Comparison of ENCODE assay signal across 4 worm cellular contexts in the genomic region with DNA sequence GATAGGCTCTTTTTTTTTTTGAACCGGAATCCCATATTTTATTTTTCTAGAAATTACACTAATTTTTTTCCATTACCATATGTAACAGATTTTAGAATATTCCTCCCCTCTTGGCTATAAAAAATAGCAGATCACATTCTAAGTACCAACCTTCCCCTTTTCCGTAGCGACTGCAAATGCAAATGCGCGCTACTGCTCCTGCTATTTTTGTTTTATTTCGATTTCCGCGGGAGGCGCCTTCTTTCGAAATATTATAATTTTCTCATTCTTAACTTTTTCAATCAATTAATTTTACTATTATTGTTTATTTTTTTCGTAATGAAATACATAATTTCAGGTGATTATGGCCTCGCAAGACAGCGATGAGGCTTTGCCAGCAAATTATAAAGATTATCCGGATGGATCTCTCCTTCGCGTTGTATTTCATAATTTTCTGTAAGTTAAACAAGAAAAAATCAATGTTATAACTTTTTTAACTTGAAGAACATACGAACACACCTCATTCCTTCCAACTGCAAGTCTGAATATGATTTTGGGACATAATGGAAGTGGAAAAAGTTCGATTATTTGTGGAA.
A peak's percentile ranks its signal among the peaks of the same experiment; 100 is the strongest.
TF ChIP-seq lines count a peak whose summit lies in the region.

smc-5 (plus strand) TSS at position 332 of the 575 bp plus-strand sequence.

TF ChIP-seq in whole organism, L2 larva, 48 proteins besides CTCF, POLR2A, EP300 and RAD21 (continues in another document):
- TF ChIP-seq sma-9 (GFP tag; optimal IDR thresholded peaks at IDR 0.05; lab: Kevin White, UChicago) (peak; percentile 62), sma-9 (tag; optimal IDR thresholded peaks at IDR 0.05; lab: Kevin White, UChicago) (no peak), C34F6.9 (tag; optimal IDR thresholded peaks at IDR 0.05; lab: Kevin White, UChicago) (peak; percentile 83), unc-62 (GFP tag; optimal IDR thresholded peaks at IDR 0.05; lab: Kevin White, UChicago) (no peak), gmeb-1 (tag; optimal IDR thresholded peaks at IDR 0.05; lab: Kevin White, UChicago) (peak; percentile 80), nhr-129 (tag; optimal IDR thresholded peaks at IDR 0.05; lab: Kevin White, UChicago) (peak; percentile 78), snpc-4 (tag; optimal IDR thresholded peaks at IDR 0.05; lab: Kevin White, UChicago) (peak; percentile 82), unc-55 (GFP tag; optimal IDR thresholded peaks at IDR 0.05; lab: Kevin White, UChicago) (peak; percentile 94), R02D3.7 (tag; optimal IDR thresholded peaks at IDR 0.05; lab: Kevin White, UChicago) (no peak), peb-1 (tag; optimal IDR thresholded peaks at IDR 0.05; lab: Kevin White, UChicago) (no peak), nhr-21 (tag; optimal IDR thresholded peaks at IDR 0.05; lab: Kevin White, UChicago) (peak; percentile 28), dmd-4 (tag; optimal IDR thresholded peaks at IDR 0.05; lab: Kevin White, UChicago) (no peak), fos-1 (tag; optimal IDR thresholded peaks at IDR 0.05; lab: Kevin White, UChicago) (peak; percentile 40), ztf-1 (GFP tag; conservative IDR thresholded peaks at IDR 0.05; lab: Robert Waterston, UW) (no peak), crh-2 (tag; optimal IDR thresholded peaks at IDR 0.05; lab: Kevin White, UChicago) (peak; percentile 77), ZK546.5 (tag; optimal IDR thresholded peaks at IDR 0.05; lab: Kevin White, UChicago) (no peak), ztf-11 (tag; optimal IDR thresholded peaks at IDR 0.05; lab: Kevin White, UChicago) (no peak), blmp-1 (tag; optimal IDR thresholded peaks at IDR 0.05; lab: Kevin White, UChicago; ENCODE audit: insufficient read depth) (peak; percentile 9), lsy-2 (tag; optimal IDR thresholded peaks at IDR 0.05; lab: Kevin White, UChicago) (peak; percentile 50 to 88), ceh-16 (tag; optimal IDR thresholded peaks at IDR 0.05; lab: Kevin White, UChicago) (no peak), sma-3 (GFP tag; optimal IDR thresholded peaks at IDR 0.05; lab: Kevin White, UChicago) (peak; percentile 69)

TF ChIP-seq in whole organism, L4 larva, 104 proteins besides CTCF, POLR2A, EP300 and RAD21 (continues in another document):
- TF ChIP-seq hif-1 (tag; optimal IDR thresholded peaks at IDR 0.05; lab: Kevin White, UChicago) (peak in 1 of 2 experiments; percentile 72), tag-97 (GFP tag; IDR thresholded peaks at IDR 0.05; lab: Robert Waterston, UW) (no peak), nhr-48 (tag; optimal IDR thresholded peaks at IDR 0.05; lab: Kevin White, UChicago) (no peak), nhr-111 (GFP tag; optimal IDR thresholded peaks at IDR 0.05; lab: Kevin White, UChicago) (no peak), hmg-1.1 (GFP tag; IDR thresholded peaks at IDR 0.05; lab: Robert Waterston, UW) (peak; percentile 47; the same call in 1 of the 2 replicates), dpl-1 (GFP tag; optimal IDR thresholded peaks at IDR 0.05; lab: Kevin White, UChicago) (peak; percentile 84), pqm-1 (tag; optimal IDR thresholded peaks at IDR 0.05; lab: Kevin White, UChicago) (no peak), lin-39 (tag; optimal IDR thresholded peaks at IDR 0.05; lab: Kevin White, UChicago) (no peak), nhr-25 (tag; optimal IDR thresholded peaks at IDR 0.05; lab: Kevin White, UChicago; ENCODE audit: borderline replicate concordance, insufficient read depth) (peak; percentile 28), nhr-6 (tag; optimal IDR thresholded peaks at IDR 0.05; lab: Kevin White, UChicago) (peak; percentile 56), aha-1 (tag; lab: Kevin White, UChicago) (peak; percentile 93), nhr-77 (tag; optimal IDR thresholded peaks at IDR 0.05; lab: Kevin White, UChicago) (peak; percentile 83), nhr-11 (tag; optimal IDR thresholded peaks at IDR 0.05; lab: Kevin White, UChicago) (no peak), sdz-12 (GFP tag; optimal IDR thresholded peaks at IDR 0.05; lab: Kevin White, UChicago) (no peak), vab-7 (GFP tag; IDR thresholded peaks at IDR 0.05; lab: Robert Waterston, UW) (peak; percentile 47; the same call in 1 of the 2 replicates), F37D6.2 (tag; optimal IDR thresholded peaks at IDR 0.05; lab: Kevin White, UChicago) (peak; percentile 11), unc-62 (GFP tag; optimal IDR thresholded peaks at IDR 0.05 in 1 of 2; lab: Kevin White, UChicago) (peak in 1 of 2 experiments; percentile 45), unc-62 (tag; optimal IDR thresholded peaks at IDR 0.05; lab: Kevin White, UChicago) (no peak), F10B5.3 (tag; optimal IDR thresholded peaks at IDR 0.05; lab: Kevin White, UChicago) (no peak), lin-38 (GFP tag; IDR thresholded peaks at IDR 0.05; lab: Robert Waterston, UW) (peak; percentile 94), pha-4 (GFP tag; IDR thresholded peaks at IDR 0.05; lab: Robert Waterston, UW) (no peak), pha-4 (tag; optimal IDR thresholded peaks at IDR 0.05; lab: Kevin White, UChicago) (peak; percentile 10)

TF ChIP-seq in whole organism, late embryonic, 69 proteins besides CTCF, POLR2A, EP300 and RAD21 (continues in another document):
- TF ChIP-seq ahr-1 (tag; optimal IDR thresholded peaks at IDR 0.05; lab: Kevin White, UChicago) (no peak), rnt-1 (tag; optimal IDR thresholded peaks at IDR 0.05; lab: Kevin White, UChicago) (peak; percentile 52), pax-1 (tag; optimal IDR thresholded peaks at IDR 0.05; lab: Kevin White, UChicago) (peak; percentile 16), fkh-6 (tag; optimal IDR thresholded peaks at IDR 0.05; lab: Kevin White, UChicago) (no peak), lin-11 (tag; optimal IDR thresholded peaks at IDR 0.05; lab: Kevin White, UChicago) (no peak), fax-1 (tag; optimal IDR thresholded peaks at IDR 0.05; lab: Kevin White, UChicago) (peak; percentile 58), ets-4 (tag; optimal IDR thresholded peaks at IDR 0.05; lab: Kevin White, UChicago) (peak; percentile 57), lim-6 (tag; optimal IDR thresholded peaks at IDR 0.05; lab: Kevin White, UChicago) (peak; percentile 25), odd-2 (tag; optimal IDR thresholded peaks at IDR 0.05; lab: Kevin White, UChicago) (no peak), sdc-2 (tag; optimal IDR thresholded peaks at IDR 0.05; lab: Kevin White, UChicago) (no peak), zip-5 (tag; optimal IDR thresholded peaks at IDR 0.05; lab: Kevin White, UChicago) (peak; percentile 43), pqm-1 (tag; optimal IDR thresholded peaks at IDR 0.05; lab: Kevin White, UChicago) (peak; percentile 23), ceh-2 (tag; optimal IDR thresholded peaks at IDR 0.05; lab: Kevin White, UChicago) (peak; percentile 69), nfya-1 (tag; optimal IDR thresholded peaks at IDR 0.05; lab: Kevin White, UChicago) (peak; percentile 38), ceh-31 (tag; optimal IDR thresholded peaks at IDR 0.05; lab: Kevin White, UChicago) (peak; percentile 91), tbx-2 (tag; optimal IDR thresholded peaks at IDR 0.05; lab: Kevin White, UChicago) (peak; percentile 73), ceh-34 (tag; optimal IDR thresholded peaks at IDR 0.05; lab: Kevin White, UChicago) (peak; percentile 68), hlh-8 (tag; optimal IDR thresholded peaks at IDR 0.05; lab: Kevin White, UChicago) (peak; percentile 13), dve-1 (tag; optimal IDR thresholded peaks at IDR 0.05; lab: Kevin White, UChicago) (no peak), F13H6.1 (tag; optimal IDR thresholded peaks at IDR 0.05; lab: Kevin White, UChicago) (peak; percentile 36), unc-42 (tag; optimal IDR thresholded peaks at IDR 0.05; lab: Kevin White, UChicago) (peak; percentile 56), C08G9.2 (tag; optimal IDR thresholded peaks at IDR 0.05; lab: Kevin White, UChicago) (peak; percentile 63), ztf-16 (tag; optimal IDR thresholded peaks at IDR 0.05; lab: Kevin White, UChicago) (peak; percentile 14), Y22D7AL.16 (tag; optimal IDR thresholded peaks at IDR 0.05; lab: Kevin White, UChicago) (no peak)

TF ChIP-seq in whole organism, mixed stage, embryonic, 35 proteins besides CTCF, POLR2A, EP300 and RAD21 (continues in another document):
- no peak for TF ChIP-seq lin-13 (tag; optimal IDR thresholded peaks at IDR 0.05; lab: Kevin White, UChicago)
- TF ChIP-seq nhr-2 (tag; optimal IDR thresholded peaks at IDR 0.05; lab: Kevin White, UChicago), result no peak
- TF ChIP-seq zip-8 (tag; optimal IDR thresholded peaks at IDR 0.05; lab: Kevin White, UChicago), result no peak
- TF ChIP-seq elt-3 (tag; optimal IDR thresholded peaks at IDR 0.05; lab: Kevin White, UChicago), result no peak
- TF ChIP-seq elt-1 (tag; optimal IDR thresholded peaks at IDR 0.05; lab: Kevin White, UChicago; ENCODE audit: borderline replicate concordance, insufficient read depth), result no peak
- peak; percentile 57 for TF ChIP-seq hlh-1 (tag; optimal IDR thresholded peaks at IDR 0.05; lab: Kevin White, UChicago)
- no peak for TF ChIP-seq mab-5 (tag; optimal IDR thresholded peaks at IDR 0.05; lab: Kevin White, UChicago)
- TF ChIP-seq ztf-11 (tag; optimal IDR thresholded peaks at IDR 0.05; lab: Kevin White, UChicago), result no peak
- TF ChIP-seq cnd-1 (tag; optimal IDR thresholded peaks at IDR 0.05; lab: Kevin White, UChicago), result no peak
- TF ChIP-seq ham-2 (GFP tag; optimal IDR thresholded peaks at IDR 0.05; lab: Kevin White, UChicago), result no peak
- no peak for TF ChIP-seq sem-2 (GFP tag; optimal IDR thresholded peaks at IDR 0.05; lab: Kevin White, UChicago)
- peak; percentile 85 for TF ChIP-seq lsy-2 (tag; optimal IDR thresholded peaks at IDR 0.05; lab: Kevin White, UChicago)
- peak; percentile 56 for TF ChIP-seq nhr-237 (tag; optimal IDR thresholded peaks at IDR 0.05; lab: Kevin White, UChicago)
- no peak for TF ChIP-seq mls-2 (tag; optimal IDR thresholded peaks at IDR 0.05; lab: Kevin White, UChicago)
- no peak for TF ChIP-seq flh-1 (GFP tag; optimal IDR thresholded peaks at IDR 0.05; lab: Kevin White, UChicago)
- peak; percentile 26 for TF ChIP-seq unc-120 (tag; optimal IDR thresholded peaks at IDR 0.05; lab: Kevin White, UChicago; ENCODE audit: poor library complexity, severe bottlenecking)
- peak; percentile 8 for TF ChIP-seq pha-4 (tag; optimal IDR thresholded peaks at IDR 0.05; lab: Kevin White, UChicago)
- no peak for TF ChIP-seq sptf-1 (tag; optimal IDR thresholded peaks at IDR 0.05; lab: Kevin White, UChicago)
- TF ChIP-seq ceh-39 (tag; optimal IDR thresholded peaks at IDR 0.05; lab: Kevin White, UChicago), result peak; percentile 42
- no peak for TF ChIP-seq ceh-43 (GFP tag; optimal IDR thresholded peaks at IDR 0.05; lab: Kevin White, UChicago)
- no peak for TF ChIP-seq ceh-83 (GFP tag; optimal IDR thresholded peaks at IDR 0.05; lab: Kevin White, UChicago)
- no peak for TF ChIP-seq drap-1 (GFP tag; optimal IDR thresholded peaks at IDR 0.05; lab: Kevin White, UChicago)
- TF ChIP-seq unc-62 (GFP tag; optimal IDR thresholded peaks at IDR 0.05; lab: Kevin White, UChicago), result no peak
- no peak for TF ChIP-seq tbx-8 (GFP tag; optimal IDR thresholded peaks at IDR 0.05; lab: Kevin White, UChicago)
- no peak for TF ChIP-seq nhr-76 (tag; optimal IDR thresholded peaks at IDR 0.05; lab: Kevin White, UChicago)
- no peak for TF ChIP-seq nhr-28 (tag; optimal IDR thresholded peaks at IDR 0.05; lab: Kevin White, UChicago)
- no peak for TF ChIP-seq bed-3 (GFP tag; optimal IDR thresholded peaks at IDR 0.05; lab: Kevin White, UChicago)
- TF ChIP-seq snpc-4 (tag; optimal IDR thresholded peaks at IDR 0.05; lab: Kevin White, UChicago), result no peak
